Worm (Caenorhabditis elegans) whole organism, late embryonic: Measurements from ENCODE around the gene srw-109.

ENCODE experiments used
- C08G9.2 ChIP-seq: sonication (generic microtip); optimal IDR thresholded peaks from 2 replicates; lab custom pipeline; 2016; ENCODE audit warnings: mild to moderate bottlenecking, missing genetic modification characterization, moderate library complexity, missing compliant biosample characterization
- C38D4.7 ChIP-seq: fragments of 200-800 bp; sonication (Bioruptor generic); optimal IDR thresholded peaks from 2 replicates; lab custom pipeline; 2018; ENCODE audit warnings: mild to moderate bottlenecking, missing genetic modification characterization, moderate library complexity, missing compliant biosample characterization
- T23F11.4 ChIP-seq: fragments of 200-800 bp; sonication (Bioruptor generic); optimal IDR thresholded peaks from 2 replicates; lab custom pipeline; 2018; ENCODE audit warnings: mild to moderate bottlenecking, missing genetic modification characterization, missing compliant biosample characterization
- ahr-1 ChIP-seq: sonication (generic microtip); optimal IDR thresholded peaks from 2 replicates; lab custom pipeline; 2016; ENCODE audit warnings: missing genetic modification characterization, missing compliant biosample characterization
- ceh-14 ChIP-seq: sonication (generic microtip); optimal IDR thresholded peaks from 2 replicates; lab custom pipeline; 2016; ENCODE audit warnings: missing genotype, missing genetic modification characterization, missing compliant biosample characterization
- ceh-19 ChIP-seq: fragments of 200-800 bp; sonication (Bioruptor generic); optimal IDR thresholded peaks from 2 replicates; lab custom pipeline; 2018; ENCODE audit warnings: mild to moderate bottlenecking, missing genetic modification characterization, missing compliant biosample characterization
- ceh-24 ChIP-seq: sonication (generic microtip); optimal IDR thresholded peaks from 2 replicates; lab custom pipeline; 2016; ENCODE audit warnings: mild to moderate bottlenecking, missing genetic modification characterization, missing compliant biosample characterization
- ceh-34 ChIP-seq: sonication (generic microtip); optimal IDR thresholded peaks from 2 replicates; lab custom pipeline; 2016; ENCODE audit warnings: mild to moderate bottlenecking, missing genetic modification characterization, missing compliant biosample characterization
- ceh-45 ChIP-seq: fragments of 200-800 bp; sonication (Bioruptor generic); IDR thresholded peaks from 2 replicates; pipeline ENCODE4 v1.3.6; 2022; ENCODE audit warnings: missing genetic modification reagents, missing genetic modification characterization, missing compliant biosample characterization
- ceh-48 ChIP-seq: sonication (generic microtip); optimal IDR thresholded peaks from 2 replicates; lab custom pipeline; 2016; ENCODE audit warnings: missing genetic modification characterization, inconsistent platforms, missing compliant biosample characterization
- ceh-6 ChIP-seq: fragments of 200-800 bp; sonication (Bioruptor generic); optimal IDR thresholded peaks from 2 replicates; lab custom pipeline; 2018; ENCODE audit warnings: mild to moderate bottlenecking, missing genetic modification characterization, missing compliant biosample characterization
- dve-1 ChIP-seq: sonication (generic microtip); optimal IDR thresholded peaks from 2 replicates; lab custom pipeline; 2017; ENCODE audit warnings: antibody characterized with exemption, mild to moderate bottlenecking, missing genetic modification characterization, missing compliant biosample characterization
- elt-4 ChIP-seq: sonication (generic microtip); optimal IDR thresholded peaks from 2 replicates; lab custom pipeline; 2016; ENCODE audit warnings: missing genetic modification characterization, missing compliant biosample characterization
- ets-4 ChIP-seq: sonication (generic microtip); optimal IDR thresholded peaks from 2 replicates; lab custom pipeline; 2016; ENCODE audit warnings: missing genetic modification characterization, missing compliant biosample characterization
- fkh-10 ChIP-seq: fragments of 150-350 bp; optimal IDR thresholded peaks from 2 replicates; lab custom pipeline; 2014; ENCODE audit warnings: missing biosample characterization, missing genetic modification reagents, missing genetic modification characterization
- fkh-6 ChIP-seq: sonication (generic microtip); optimal IDR thresholded peaks from 2 replicates; lab custom pipeline; 2016; ENCODE audit warnings: missing genetic modification characterization, missing compliant biosample characterization
- gmeb-2 ChIP-seq: sonication (generic microtip); optimal IDR thresholded peaks from 2 replicates; lab custom pipeline; 2016; ENCODE audit warnings: missing genetic modification characterization, inconsistent platforms, missing compliant biosample characterization
- hlh-13 ChIP-seq: fragments of 200-800 bp; sonication (Bioruptor generic); optimal IDR thresholded peaks from 2 replicates; lab custom pipeline; 2018; ENCODE audit warnings: mild to moderate bottlenecking, missing genetic modification characterization, missing compliant biosample characterization
- hlh-15 ChIP-seq: sonication (generic microtip); optimal IDR thresholded peaks from 2 replicates; lab custom pipeline; 2016; ENCODE audit warnings: missing genetic modification characterization, missing compliant biosample characterization
- hlh-30 ChIP-seq: sonication (generic microtip); optimal IDR thresholded peaks from 2 replicates; lab custom pipeline; 2017; ENCODE audit warnings: antibody characterized with exemption, missing genetic modification characterization, missing compliant biosample characterization; ENCODE audit not compliant: insufficient read depth
- hlh-6 ChIP-seq: sonication (generic microtip); optimal IDR thresholded peaks from 2 replicates; lab custom pipeline; 2016; ENCODE audit warnings: missing genotype, missing genetic modification characterization, missing compliant biosample characterization
- hlh-8 ChIP-seq: sonication (generic microtip); optimal IDR thresholded peaks from 2 replicates; lab custom pipeline; 2016; ENCODE audit warnings: missing genotype, missing genetic modification characterization, missing compliant biosample characterization
- lin-11 ChIP-seq: fragments of 200-800 bp; sonication (Bioruptor generic); optimal IDR thresholded peaks from 2 replicates; lab custom pipeline; 2018; ENCODE audit warnings: mild to moderate bottlenecking, missing genetic modification characterization, missing compliant biosample characterization
- mec-3 ChIP-seq: sonication (generic microtip); optimal IDR thresholded peaks from 2 replicates; lab custom pipeline; 2016; ENCODE audit warnings: borderline replicate concordance, missing genetic modification characterization, missing compliant biosample characterization
- nhr-232 ChIP-seq: sonication (generic microtip); optimal IDR thresholded peaks from 2 replicates; lab custom pipeline; 2016; ENCODE audit warnings: missing genetic modification characterization, missing compliant biosample characterization
- odd-2 ChIP-seq: sonication (generic microtip); optimal IDR thresholded peaks from 2 replicates; lab custom pipeline; 2017; ENCODE audit warnings: antibody characterized with exemption, mild to moderate bottlenecking, missing genetic modification characterization, missing compliant biosample characterization
- pag-3 ChIP-seq: sonication (generic microtip); optimal IDR thresholded peaks from 2 replicates; lab custom pipeline; 2016; ENCODE audit warnings: missing compliant biosample characterization, missing genetic modification characterization, borderline replicate concordance
- pax-1 ChIP-seq: fragments of 150-350 bp; optimal IDR thresholded peaks from 2 replicates; lab custom pipeline; 2014; ENCODE audit warnings: missing biosample characterization, missing genetic modification characterization
- pqm-1 ChIP-seq: sonication (generic microtip); optimal IDR thresholded peaks from 2 replicates; lab custom pipeline; 2016; ENCODE audit warnings: missing genetic modification characterization, missing compliant biosample characterization
- pros-1 ChIP-seq: fragments of 150-350 bp; optimal IDR thresholded peaks from 2 replicates; lab custom pipeline; 2014; ENCODE audit warnings: missing biosample characterization, missing genetic modification reagents, missing genetic modification characterization
- ref-2 ChIP-seq: sonication (generic microtip); optimal IDR thresholded peaks from 2 replicates; lab custom pipeline; 2016; ENCODE audit warnings: missing genetic modification characterization, missing compliant biosample characterization
- rnt-1 ChIP-seq: sonication (generic microtip); optimal IDR thresholded peaks from 2 replicates; lab custom pipeline; 2016; ENCODE audit warnings: missing genetic modification characterization, missing compliant biosample characterization
- sdc-2 ChIP-seq: sonication (generic microtip); optimal IDR thresholded peaks from 2 replicates; lab custom pipeline; 2016; ENCODE audit warnings: missing genotype, missing genetic modification characterization, missing compliant biosample characterization
- sox-2 ChIP-seq: fragments of 200-800 bp; sonication (Bioruptor generic); IDR thresholded peaks from 2 replicates; pipeline ENCODE4 v1.3.6; 2022; ENCODE audit warnings: missing genetic modification reagents, missing genetic modification characterization, missing compliant biosample characterization
- sox-4 ChIP-seq: sonication (generic microtip); optimal IDR thresholded peaks from 2 replicates; lab custom pipeline; 2017; ENCODE audit warnings: mild to moderate bottlenecking, missing genetic modification characterization, inconsistent platforms, missing compliant biosample characterization
- tbx-2 ChIP-seq: sonication (generic microtip); optimal IDR thresholded peaks from 2 replicates; lab custom pipeline; 2016; ENCODE audit warnings: missing genetic modification characterization, missing compliant biosample characterization
- tbx-7 ChIP-seq: sonication (generic microtip); optimal IDR thresholded peaks from 2 replicates; lab custom pipeline; 2016; ENCODE audit warnings: missing genotype, missing genetic modification characterization, missing compliant biosample characterization
- unc-3 ChIP-seq, 2 experiments: fragments of 200-800 bp in 1 of 2; sonication (Bioruptor generic) in 1 of 2; sonication (generic microtip) in 1 of 2; conservative IDR thresholded peaks in 1 of 2; optimal IDR thresholded peaks in 1 of 2; 2 replicates each; pipeline versions ENCODE4 v1.3.6 to Lab custom; 2016 to 2022; ENCODE audit warnings: missing compliant biosample characterization in 2 of 2, missing genetic modification characterization in 2 of 2, missing genetic modification reagents in 1 of 2
- unc-86 ChIP-seq: sonication (generic microtip); optimal IDR thresholded peaks from 2 replicates; lab custom pipeline; 2016; ENCODE audit warnings: missing genetic modification characterization, missing compliant biosample characterization
- zip-5 ChIP-seq: sonication (generic microtip); optimal IDR thresholded peaks from 2 replicates; lab custom pipeline; 2016; ENCODE audit warnings: missing genetic modification characterization, missing compliant biosample characterization
- ztf-16 ChIP-seq: sonication (generic microtip); optimal IDR thresholded peaks from 2 replicates; lab custom pipeline; 2017; ENCODE audit warnings: missing genetic modification characterization, missing compliant biosample characterization

The srw-109 gene

DNA sequence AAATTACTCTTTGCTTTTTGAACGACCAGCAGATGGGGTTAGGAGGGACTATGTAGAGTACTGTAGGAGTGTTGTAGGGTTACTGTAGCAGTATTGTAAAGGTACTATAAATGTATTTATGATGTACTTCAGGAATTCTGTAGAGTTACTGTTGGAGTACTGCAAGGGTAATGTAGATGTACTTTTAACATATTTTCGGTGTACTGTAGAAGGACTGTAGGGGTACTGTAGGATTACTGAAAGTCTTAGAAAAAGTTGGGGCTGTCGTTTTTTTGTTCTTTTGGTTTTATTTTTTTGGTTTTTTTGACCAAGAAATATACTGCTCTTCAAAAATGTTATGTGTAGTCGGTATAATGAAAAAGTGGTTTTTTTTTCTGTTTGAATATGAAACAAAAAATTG is 10.1 kb downstream of the srw-109 start:
- no peak for TF ChIP-seq T23F11.4
- no peak for TF ChIP-seq ref-2 (tag; lab: Kevin White, UChicago)
- TF ChIP-seq pros-1 (tag; lab: Kevin White, UChicago) = no peak
- no peak for TF ChIP-seq odd-2 (tag; lab: Kevin White, UChicago)
- no peak for TF ChIP-seq pag-3 (tag; lab: Kevin White, UChicago)
- TF ChIP-seq sdc-2 = no peak
- no peak for TF ChIP-seq unc-86 (tag; lab: Kevin White, UChicago)
- TF ChIP-seq tbx-7 (tag; lab: Kevin White, UChicago) = no peak
- no peak for TF ChIP-seq hlh-15 (tag; lab: Kevin White, UChicago)
- no peak for TF ChIP-seq ceh-24 (tag; lab: Kevin White, UChicago)
- TF ChIP-seq C38D4.7 (GFP tag; lab: Kevin White, UChicago) = no peak
- TF ChIP-seq tbx-2 (tag; lab: Kevin White, UChicago) = no peak

ce11 chrV:597823-598222 is 10.9 kb downstream of the srw-109 start:
- no peak for TF ChIP-seq unc-86 (tag; lab: Kevin White, UChicago)
- no peak for TF ChIP-seq hlh-13
- no peak for TF ChIP-seq hlh-15 (tag; lab: Kevin White, UChicago)
- TF ChIP-seq gmeb-2 (tag; lab: Kevin White, UChicago) = no peak
- TF ChIP-seq hlh-30 (tag; lab: Kevin White, UChicago) = no peak
- TF ChIP-seq ets-4 (tag; lab: Kevin White, UChicago) = no peak
- TF ChIP-seq tbx-7 (tag; lab: Kevin White, UChicago) = no peak

DNA sequence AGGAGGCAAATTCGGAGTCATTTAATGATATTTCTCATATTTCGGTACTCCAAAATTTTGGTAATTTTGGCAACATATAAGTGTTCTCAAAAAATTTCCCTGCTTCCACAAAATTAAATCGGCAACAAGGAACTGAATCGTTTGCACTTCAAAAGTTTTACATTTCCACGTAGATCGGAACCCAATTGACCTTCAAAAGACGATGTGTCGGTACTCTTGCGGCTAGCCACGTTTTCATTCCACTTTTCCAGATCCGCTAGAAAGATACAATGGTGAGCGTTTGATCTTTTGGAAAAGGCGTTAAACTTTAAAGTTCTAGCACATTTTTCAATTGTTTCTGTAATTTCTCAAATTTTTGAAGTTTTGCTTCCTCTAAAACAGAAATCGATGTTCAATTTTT is 11.8 kb downstream of the srw-109 start:
- TF ChIP-seq zip-5 (tag; lab: Kevin White, UChicago) = no peak
- TF ChIP-seq pros-1 (tag; lab: Kevin White, UChicago) = no peak
- no peak for TF ChIP-seq nhr-232 (tag; lab: Kevin White, UChicago)
- no peak for TF ChIP-seq lin-11 (tag; lab: Kevin White, UChicago)
- TF ChIP-seq ref-2 (tag; lab: Kevin White, UChicago) = no peak
- TF ChIP-seq fkh-10 = no peak
- no peak for TF ChIP-seq pqm-1
- no peak for TF ChIP-seq hlh-13
- TF ChIP-seq fkh-6 (tag; lab: Kevin White, UChicago) = no peak
- no peak for TF ChIP-seq elt-4 (tag; lab: Kevin White, UChicago)
- TF ChIP-seq hlh-30 (tag; lab: Kevin White, UChicago) = no peak
- TF ChIP-seq ceh-48 = no peak
- TF ChIP-seq hlh-15 (tag; lab: Kevin White, UChicago) = no peak
- TF ChIP-seq ceh-34 (tag; lab: Kevin White, UChicago) = no peak
- TF ChIP-seq hlh-8 (tag; lab: Kevin White, UChicago) = no peak
- TF ChIP-seq C38D4.7 (GFP tag; lab: Kevin White, UChicago) = no peak
- TF ChIP-seq ceh-14 (tag; lab: Kevin White, UChicago) = no peak
- no peak for TF ChIP-seq ceh-6 (GFP tag; lab: Kevin White, UChicago)
- no peak for TF ChIP-seq sox-4
- no peak for TF ChIP-seq ceh-19 (GFP tag; lab: Kevin White, UChicago)

- TF ChIP-seq hlh-15 (tag; lab: Kevin White, UChicago) = no peak
- TF ChIP-seq ceh-34 (tag; lab: Kevin White, UChicago) = no peak
- TF ChIP-seq rnt-1 (tag; lab: Kevin White, UChicago) = no peak
- TF ChIP-seq sdc-2 = no peak
- TF ChIP-seq hlh-6 (tag; lab: Kevin White, UChicago) = no peak
- TF ChIP-seq sox-2 (GFP tag; lab: Robert Waterston, UW) = no peak
- no peak for TF ChIP-seq unc-3 (GFP tag; conservative IDR thresholded peaks at IDR 0.05; lab: Robert Waterston, UW)
- TF ChIP-seq unc-3 (tag; optimal IDR thresholded peaks at IDR 0.05; lab: Kevin White, UChicago) = no peak
- TF ChIP-seq unc-86 (tag; lab: Kevin White, UChicago) = no peak
- TF ChIP-seq ztf-16 (tag; lab: Kevin White, UChicago) = no peak
- no peak for TF ChIP-seq mec-3
- TF ChIP-seq lin-11 (tag; lab: Kevin White, UChicago) = no peak
- TF ChIP-seq C08G9.2 (tag; lab: Kevin White, UChicago) = no peak
- no peak for TF ChIP-seq pag-3 (tag; lab: Kevin White, UChicago)
- TF ChIP-seq ahr-1 = no peak
- TF ChIP-seq pax-1 = no peak
- TF ChIP-seq ceh-45 (GFP tag; lab: Robert Waterston, UW) = no peak
- no peak for TF ChIP-seq fkh-6 (tag; lab: Kevin White, UChicago)
- no peak for TF ChIP-seq dve-1 (tag; lab: Kevin White, UChicago)
- TF ChIP-seq hlh-30 (tag; lab: Kevin White, UChicago) = no peak
These were observed 15.8 kb downstream of the srw-109 start, which contains the start of gene ZK488.5 for ce11 chrV:592959-593358. ZK488.5 (plus strand) TSS chrV:593259.
